ENCODE assay signal across 2 fruit fly cellular contexts in genomic region chr4:501479-501993, dm6.
TF ChIP-seq lines count a peak whose summit lies in the region.

Gene zfh2 (plus strand): TSS chr4:501810.

TF ChIP-seq in whole organism, embryonic, 481 proteins besides CTCF, POLR2A, EP300 and RAD21 (continued from another document and continues in another):
- no peak for TF ChIP-seq hkb (optimal IDR thresholded peaks at IDR 0.05; lab: Kevin White, UChicago)
- peak; percentile 45; the same call in 1 of the 2 replicates for TF ChIP-seq hkb (GFP tag; IDR thresholded peaks at IDR 0.05; lab: Robert Waterston, UW)
- TF ChIP-seq CG6654 (GFP tag; optimal IDR thresholded peaks at IDR 0.05; lab: Kevin White, UChicago) = no peak
- TF ChIP-seq CG3281 (GFP tag; optimal IDR thresholded peaks at IDR 0.05; lab: Kevin White, UChicago) = no peak
- TF ChIP-seq CG3838 (GFP tag; optimal IDR thresholded peaks at IDR 0.05; lab: Kevin White, UChicago) = no peak
- TF ChIP-seq fd102C (GFP tag; optimal IDR thresholded peaks at IDR 0.05; lab: Kevin White, UChicago) = no peak
- TF ChIP-seq CG10147 (GFP tag; optimal IDR thresholded peaks at IDR 0.05; lab: Kevin White, UChicago) = peak; percentile 28
- TF ChIP-seq sisA (GFP tag; IDR thresholded peaks at IDR 0.05; lab: Robert Waterston, UW) = no peak
- TF ChIP-seq aop (GFP tag; IDR thresholded peaks at IDR 0.05; lab: Robert Waterston, UW) = no peak
- no peak for TF ChIP-seq CG43689 (GFP tag; IDR thresholded peaks at IDR 0.05; lab: Robert Waterston, UW)
- no peak for TF ChIP-seq esg (GFP tag; conservative IDR thresholded peaks at IDR 0.05; lab: Robert Waterston, UW)
- no peak for TF ChIP-seq pan (optimal IDR thresholded peaks at IDR 0.05; lab: Kevin White, UChicago)
- TF ChIP-seq pan (GFP tag; optimal IDR thresholded peaks at IDR 0.05 in 1 of 2, IDR thresholded peaks at IDR 0.05 in 1 of 2) = peak in 1 of 2 experiments; percentile 25
- peak; percentile 85 for TF ChIP-seq CG9437 (GFP tag; optimal IDR thresholded peaks at IDR 0.05; lab: Kevin White, UChicago)
- TF ChIP-seq gcm (GFP tag; optimal IDR thresholded peaks at IDR 0.05; lab: Kevin White, UChicago) = peak; percentile 80
- no peak for TF ChIP-seq nerfin-2 (GFP tag; IDR thresholded peaks at IDR 0.05; lab: Robert Waterston, UW; ENCODE audit: partially characterized antibody)
- no peak for TF ChIP-seq lmd (GFP tag; IDR thresholded peaks at IDR 0.05; lab: Robert Waterston, UW)
- no peak for TF ChIP-seq Mrtf (GFP tag; IDR thresholded peaks at IDR 0.05; lab: Robert Waterston, UW)
- no peak for TF ChIP-seq NC2β (GFP tag; optimal IDR thresholded peaks at IDR 0.05; lab: Kevin White, UChicago)
- TF ChIP-seq Abd-B (GFP tag; optimal IDR thresholded peaks at IDR 0.05; lab: Kevin White, UChicago) = no peak
- TF ChIP-seq Bdp1 (GFP tag; optimal IDR thresholded peaks at IDR 0.05; lab: Kevin White, UChicago) = no peak
- no peak for TF ChIP-seq CG4730 (GFP tag; IDR thresholded peaks at IDR 0.05; lab: Robert Waterston, UW)
- no peak for TF ChIP-seq peb (GFP tag; IDR thresholded peaks at IDR 0.05; lab: Robert Waterston, UW)
- peak; percentile 53; the same call in 1 of the 3 replicates for TF ChIP-seq CG34224 (GFP tag; IDR thresholded peaks at IDR 0.05; lab: Robert Waterston, UW; ENCODE audit: partially characterized antibody)
- peak; percentile 44; the same call in 1 of the 3 replicates for TF ChIP-seq Dbx (GFP tag; IDR thresholded peaks at IDR 0.05; lab: Robert Waterston, UW)
- TF ChIP-seq HLH54F (GFP tag; optimal IDR thresholded peaks at IDR 0.05; lab: Kevin White, UChicago) = no peak
- no peak for TF ChIP-seq CG15696 (tag; optimal IDR thresholded peaks at IDR 0.05; lab: Kevin White, UChicago)
- TF ChIP-seq CG11723 (GFP tag; optimal IDR thresholded peaks at IDR 0.05; lab: Kevin White, UChicago) = no peak
- TF ChIP-seq zen (tag; optimal IDR thresholded peaks at IDR 0.05; lab: Kevin White, UChicago) = peak; percentile 97
- peak; percentile 26 for TF ChIP-seq Hmr (GFP tag; optimal IDR thresholded peaks at IDR 0.05; lab: Kevin White, UChicago)
- TF ChIP-seq lov (optimal IDR thresholded peaks at IDR 0.05; lab: Kevin White, UChicago) = no peak
- 0 out of 3 replicates have a peak, but pooled peaks have one; percentile 39 for TF ChIP-seq lov (GFP tag; IDR thresholded peaks at IDR 0.05; lab: Robert Waterston, UW)
- no peak for TF ChIP-seq dmrt11E (tag; optimal IDR thresholded peaks at IDR 0.05; lab: Kevin White, UChicago)
- peak; percentile 27; the same call in 1 of the 2 replicates for TF ChIP-seq onecut (GFP tag; IDR thresholded peaks at IDR 0.05; lab: Robert Waterston, UW)
- TF ChIP-seq CG7357 (GFP tag; IDR thresholded peaks at IDR 0.05; lab: Robert Waterston, UW) = no peak
- no peak for TF ChIP-seq ssp (GFP tag; IDR thresholded peaks at IDR 0.05; lab: Robert Waterston, UW)
- no peak for TF ChIP-seq CG10565 (GFP tag; optimal IDR thresholded peaks at IDR 0.05; lab: Kevin White, UChicago)
- TF ChIP-seq CG7987 (GFP tag; optimal IDR thresholded peaks at IDR 0.05; lab: Kevin White, UChicago) = peak; percentile 25
- no peak for TF ChIP-seq ro (GFP tag; IDR thresholded peaks at IDR 0.05; lab: Robert Waterston, UW)
- peak; percentile 96 for TF ChIP-seq sqz (GFP tag; optimal IDR thresholded peaks at IDR 0.05; lab: Kevin White, UChicago)
- peak; percentile 20 for TF ChIP-seq caup (GFP tag; optimal IDR thresholded peaks at IDR 0.05; lab: Kevin White, UChicago; ENCODE audit: severe bottlenecking)
- no peak for TF ChIP-seq NC2α (GFP tag; optimal IDR thresholded peaks at IDR 0.05; lab: Kevin White, UChicago)
- TF ChIP-seq unpg (GFP tag; optimal IDR thresholded peaks at IDR 0.05; lab: Kevin White, UChicago) = peak; percentile 28
- no peak for TF ChIP-seq CG8944 (GFP tag; optimal IDR thresholded peaks at IDR 0.05; lab: Kevin White, UChicago)
- TF ChIP-seq vvl (GFP tag; IDR thresholded peaks at IDR 0.05; lab: Robert Waterston, UW) = peak; percentile 54
- TF ChIP-seq vnd (GFP tag; IDR thresholded peaks at IDR 0.05; lab: Robert Waterston, UW; ENCODE audit: partially characterized antibody) = no peak
- TF ChIP-seq gce (GFP tag; IDR thresholded peaks at IDR 0.05; lab: Robert Waterston, UW) = no peak
- peak; percentile 40; the same call in 1 of the 2 replicates for TF ChIP-seq Scr (GFP tag; IDR thresholded peaks at IDR 0.05; lab: Robert Waterston, UW; ENCODE audit: partially characterized antibody)
- TF ChIP-seq HLH3B (GFP tag; IDR thresholded peaks at IDR 0.05; lab: Robert Waterston, UW) = no peak
- TF ChIP-seq H15 (GFP tag; IDR thresholded peaks at IDR 0.05; lab: Robert Waterston, UW) = no peak
- TF ChIP-seq Six4 (GFP tag; optimal IDR thresholded peaks at IDR 0.05; lab: Kevin White, UChicago) = no peak
- no peak for TF ChIP-seq Lim3 (GFP tag; IDR thresholded peaks at IDR 0.05; lab: Robert Waterston, UW)
- TF ChIP-seq CG4424 (GFP tag; optimal IDR thresholded peaks at IDR 0.05; lab: Kevin White, UChicago) = no peak
- no peak for TF ChIP-seq CG4820 (GFP tag; optimal IDR thresholded peaks at IDR 0.05; lab: Kevin White, UChicago)
- no peak for TF ChIP-seq sim (GFP tag; IDR thresholded peaks at IDR 0.05; lab: Robert Waterston, UW)
- TF ChIP-seq Deaf1 (tag; optimal IDR thresholded peaks at IDR 0.05; lab: Kevin White, UChicago) = peak; percentile 91
- TF ChIP-seq seq (GFP tag; IDR thresholded peaks at IDR 0.05; lab: Robert Waterston, UW) = peak; percentile 70; the same call in 1 of the 2 replicates
- no peak for TF ChIP-seq Hr78 (GFP tag; optimal IDR thresholded peaks at IDR 0.05; lab: Kevin White, UChicago)
- peak; percentile 23 for TF ChIP-seq Med (GFP tag; lab: Kevin White, UChicago)
- no peak for TF ChIP-seq Camta (GFP tag; optimal IDR thresholded peaks at IDR 0.05; lab: Kevin White, UChicago)
- TF ChIP-seq Nf-YA (GFP tag; IDR thresholded peaks at IDR 0.05; lab: Robert Waterston, UW) = no peak
- peak; percentile 32 for TF ChIP-seq CG10543 (GFP tag; optimal IDR thresholded peaks at IDR 0.05; lab: Kevin White, UChicago)
- TF ChIP-seq ranshi (GFP tag; IDR thresholded peaks at IDR 0.05; lab: Robert Waterston, UW) = no peak
- no peak for TF ChIP-seq Dip2 (GFP tag; IDR thresholded peaks at IDR 0.05; lab: Robert Waterston, UW)
- peak; percentile 81 for TF ChIP-seq z (GFP tag; IDR thresholded peaks at IDR 0.05; lab: Robert Waterston, UW)
- TF ChIP-seq CG34376 (GFP tag; optimal IDR thresholded peaks at IDR 0.05; lab: Kevin White, UChicago) = peak; percentile 35
- peak in 1 of 2 experiments; percentile 12 for TF ChIP-seq Hr51 (GFP tag; optimal IDR thresholded peaks at IDR 0.05; lab: Kevin White, UChicago)

TF ChIP-seq in whole organism, wandering third instar larva, 38 proteins besides CTCF, POLR2A, EP300 and RAD21 (continued from another document):
- TF ChIP-seq CG9705 (GFP tag; optimal IDR thresholded peaks at IDR 0.05; lab: Kevin White, UChicago) (no peak), Hnf4 (GFP tag; optimal IDR thresholded peaks at IDR 0.05; lab: Kevin White, UChicago) (peak; percentile 4), HLH106 (tag; optimal IDR thresholded peaks at IDR 0.05; lab: Kevin White, UChicago) (no peak)
